Fruit fly (Drosophila melanogaster) whole organism, wandering third instar larva: ENCODE measurements around the gene Trax.

ENCODE experiments used
- Abd-B ChIP-seq: fragments of >200 bp; optimal IDR thresholded peaks from 2 replicates; lab custom pipeline; 2017; ENCODE audit warnings: missing biosample characterization, missing genetic modification characterization
- CG32264 ChIP-seq: fragments of 200-800 bp; sonication (Bioruptor generic); optimal IDR thresholded peaks from 2 replicates; lab custom pipeline; 2016; ENCODE audit warnings: missing biosample characterization, missing genetic modification characterization
- CG9705 ChIP-seq: fragments of 200-800 bp; sonication (Bioruptor generic); optimal IDR thresholded peaks from 2 replicates; lab custom pipeline; 2018; ENCODE audit warnings: missing biosample characterization, mild to moderate bottlenecking, missing genetic modification characterization
- CrebA ChIP-seq: fragments of 200-800 bp; sonication (Bioruptor generic); optimal IDR thresholded peaks from 2 replicates; lab custom pipeline; 2016; ENCODE audit warnings: missing biosample characterization, mild to moderate bottlenecking, missing genetic modification characterization, borderline replicate concordance
- Dfd ChIP-seq: fragments of >200 bp; optimal IDR thresholded peaks from 2 replicates; lab custom pipeline; 2017; ENCODE audit warnings: missing biosample characterization, missing genetic modification characterization
- Dif ChIP-seq: fragments of 200-275, 200-300 bp; sonication (Bioruptor generic); optimal IDR thresholded peaks from 2 replicates; lab custom pipeline; 2018; ENCODE audit warnings: missing biosample characterization, missing genetic modification characterization; ENCODE audit not compliant: partially characterized antibody
- GATAd ChIP-seq: sonication (Bioruptor generic); optimal IDR thresholded peaks from 2 replicates; lab custom pipeline; 2016; ENCODE audit warnings: missing biosample characterization, missing genetic modification characterization
- HLH106 ChIP-seq: fragments of 200-800 bp; optimal IDR thresholded peaks from 3 replicates; lab custom pipeline; 2019; ENCODE audit warnings: missing biosample characterization, mild to moderate bottlenecking, missing genetic modification characterization, moderate library complexity
- Hnf4 ChIP-seq: fragments of 200-800 bp; sonication (Bioruptor generic); optimal IDR thresholded peaks from 2 replicates; lab custom pipeline; 2016; ENCODE audit warnings: missing biosample characterization, mild to moderate bottlenecking, missing genetic modification characterization
- Hr78 ChIP-seq: fragments of >200 bp; optimal IDR thresholded peaks from 2 replicates; lab custom pipeline; 2017; ENCODE audit warnings: missing biosample characterization, missing genetic modification characterization
- Hr83 ChIP-seq: fragments of 200-300 bp; sonication (Bioruptor generic); optimal IDR thresholded peaks from 2 replicates; lab custom pipeline; 2016; ENCODE audit warnings: missing biosample characterization, mild to moderate bottlenecking, missing genetic modification characterization, moderate library complexity; ENCODE audit not compliant: poor library complexity, severe bottlenecking
- Jra ChIP-seq: sonication (Bioruptor generic); optimal IDR thresholded peaks from 2 replicates; lab custom pipeline; 2016; ENCODE audit warnings: missing biosample characterization, missing genetic modification characterization
- Mio ChIP-seq: sonication (Bioruptor generic); optimal IDR thresholded peaks from 2 replicates; lab custom pipeline; 2016; ENCODE audit warnings: missing biosample characterization, missing genetic modification characterization
- Myc ChIP-seq: fragments of >200 bp; optimal IDR thresholded peaks from 2 replicates; lab custom pipeline; 2017
- N ChIP-seq: fragments of >200 bp; optimal IDR thresholded peaks from 2 replicates; lab custom pipeline; 2018; ENCODE audit warnings: missing biosample characterization, missing external identifiers, missing genetic modification characterization
- OdsH ChIP-seq: fragments of 200-800 bp; sonication (Bioruptor generic); optimal IDR thresholded peaks from 2 replicates; lab custom pipeline; 2016; ENCODE audit warnings: missing biosample characterization, mild to moderate bottlenecking, missing genetic modification characterization
- Rel ChIP-seq, 2 experiments: fragments of 200-800 bp; sonication (Bioruptor generic) in 1 of 2; optimal IDR thresholded peaks; 2 replicates in 1 of 2; 3 replicates in 1 of 2; lab custom pipeline; 2016 to 2019; ENCODE audit warnings: mild to moderate bottlenecking in 2 of 2, missing biosample characterization in 2 of 2, missing genetic modification characterization in 2 of 2, moderate library complexity in 1 of 2
- Sp1 ChIP-seq: fragments of 200-800 bp; sonication (Bioruptor generic); optimal IDR thresholded peaks from 3 replicates; lab custom pipeline; 2019; ENCODE audit warnings: missing biosample characterization, mild to moderate bottlenecking, missing genetic modification characterization, moderate library complexity
- Vsx2 ChIP-seq: fragments of 200-300, 225-300 bp; sonication (Bioruptor generic); optimal IDR thresholded peaks from 2 replicates; lab custom pipeline; 2018; ENCODE audit warnings: missing biosample characterization, missing genetic modification characterization; ENCODE audit not compliant: partially characterized antibody
- br ChIP-seq: fragments of 200-800 bp; sonication (Bioruptor generic); optimal IDR thresholded peaks from 2 replicates; lab custom pipeline; 2016; ENCODE audit warnings: missing biosample characterization, missing genetic modification characterization
- brk ChIP-seq: fragments of 200-800 bp; sonication (Bioruptor generic); optimal IDR thresholded peaks from 2 replicates; lab custom pipeline; 2016; ENCODE audit warnings: missing biosample characterization, mild to moderate bottlenecking, missing genetic modification characterization
- dl ChIP-seq, 2 experiments: fragments of 175-275, 200-275 bp in 1 of 2; fragments of 200-275 bp in 1 of 2; sonication (Bioruptor generic); optimal IDR thresholded peaks; lab custom pipeline; 2018; ENCODE audit warnings: mild to moderate bottlenecking in 2 of 2, missing biosample characterization in 2 of 2, missing genetic modification characterization in 2 of 2, moderate library complexity in 2 of 2; ENCODE audit not compliant: partially characterized antibody in 2 of 2, insufficient read depth in 1 of 2
- dmrt93B ChIP-seq: fragments of 200-800 bp; sonication (Bioruptor generic); optimal IDR thresholded peaks from 2 replicates; lab custom pipeline; 2018; ENCODE audit warnings: missing biosample characterization, mild to moderate bottlenecking, missing genetic modification characterization
- dsf ChIP-seq: sonication (Bioruptor generic); optimal IDR thresholded peaks from 2 replicates; lab custom pipeline; 2016; ENCODE audit warnings: missing biosample characterization, missing genetic modification characterization, borderline replicate concordance
- ey ChIP-seq: fragments of 200-800 bp; sonication (Bioruptor generic); optimal IDR thresholded peaks from 2 replicates; lab custom pipeline; 2016; ENCODE audit warnings: missing biosample characterization, missing genetic modification characterization
- foxo ChIP-seq, 2 experiments: fragments of 200-800 bp; sonication (Bioruptor generic); optimal IDR thresholded peaks; 2 replicates in 1 of 2; 3 replicates in 1 of 2; lab custom pipeline; 2016 to 2017; ENCODE audit warnings: missing biosample characterization in 2 of 2, missing genetic modification characterization in 2 of 2
- fru ChIP-seq: fragments of 200-800 bp; sonication (Bioruptor generic); optimal IDR thresholded peaks from 3 replicates; lab custom pipeline; 2016; ENCODE audit warnings: missing biosample characterization, mild to moderate bottlenecking, missing genetic modification characterization
- h ChIP-seq: fragments of 200-800 bp; sonication (Bioruptor generic); optimal IDR thresholded peaks from 3 replicates; lab custom pipeline; 2016; ENCODE audit warnings: missing biosample characterization, mild to moderate bottlenecking, missing genetic modification characterization
- jim ChIP-seq: fragments of 175-275, 200-325 bp; sonication (Bioruptor generic); optimal IDR thresholded peaks from 2 replicates; lab custom pipeline; 2016; ENCODE audit warnings: missing biosample characterization, mild to moderate bottlenecking, missing genetic modification characterization
- lola ChIP-seq: fragments of >200 bp; optimal IDR thresholded peaks from 2 replicates; lab custom pipeline; 2017; ENCODE audit warnings: missing biosample characterization, missing genetic modification characterization
- pan ChIP-seq: fragments of >200 bp; optimal IDR thresholded peaks from 2 replicates; lab custom pipeline; 2017
- psq ChIP-seq: fragments of 200-800 bp; sonication (Bioruptor generic); optimal IDR thresholded peaks from 3 replicates; lab custom pipeline; 2017; ENCODE audit warnings: missing biosample characterization, mild to moderate bottlenecking, missing genetic modification characterization, moderate library complexity
- rgr ChIP-seq: fragments of 200-800 bp; sonication (Bioruptor generic); optimal IDR thresholded peaks from 3 replicates; lab custom pipeline; 2016; ENCODE audit warnings: missing biosample characterization, mild to moderate bottlenecking, missing genetic modification characterization
- sage ChIP-seq: fragments of 200-800 bp; sonication (Bioruptor generic); optimal IDR thresholded peaks from 2 replicates; lab custom pipeline; 2016; ENCODE audit warnings: missing biosample characterization, mild to moderate bottlenecking, missing genetic modification characterization
- sv ChIP-seq: fragments of 200-800 bp; sonication (Bioruptor generic); optimal IDR thresholded peaks from 3 replicates; lab custom pipeline; 2016; ENCODE audit warnings: missing biosample characterization, missing genetic modification characterization
- tai ChIP-seq: sonication (Bioruptor generic); optimal IDR thresholded peaks from 2 replicates; lab custom pipeline; 2016; ENCODE audit warnings: missing biosample characterization, missing genetic modification characterization
- usp ChIP-seq: fragments of >200 bp; optimal IDR thresholded peaks from 2 replicates; lab custom pipeline; 2017; ENCODE audit warnings: missing biosample characterization, missing genetic modification characterization
- woc ChIP-seq: sonication (Bioruptor generic); optimal IDR thresholded peaks from 2 replicates; lab custom pipeline; 2016; ENCODE audit warnings: missing biosample characterization, mild to moderate bottlenecking, missing genetic modification characterization

Trax gene

DNA sequence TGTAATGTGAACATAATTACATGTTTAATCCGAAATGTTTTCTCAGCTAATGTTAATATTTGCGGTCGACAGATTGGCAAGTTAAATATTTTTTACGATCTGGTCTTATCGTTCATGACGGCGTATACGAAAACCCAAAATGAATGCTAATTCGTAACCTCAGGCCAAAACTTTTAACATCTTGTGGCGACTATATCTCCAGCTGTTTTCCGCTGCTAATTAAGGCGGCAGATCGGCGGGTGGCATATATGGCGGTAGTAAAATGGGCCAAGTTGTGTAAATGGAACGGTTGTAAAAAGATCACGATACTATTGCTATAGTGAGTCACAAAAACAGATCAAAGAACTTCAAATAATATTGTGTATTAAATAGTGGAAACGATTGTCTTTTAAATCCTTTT is 44.9 kb downstream of the Trax start:
- TF ChIP-seq Hnf4 (no peak), CG32264 (GFP tag; lab: Kevin White, UChicago) (no peak), Sp1 (no peak), Hr78 (GFP tag; lab: Kevin White, UChicago) (no peak), Hr83 (GFP tag; lab: Kevin White, UChicago) (no peak), psq (GFP tag; lab: Kevin White, UChicago) (no peak), GATAd (GFP tag; lab: Kevin White, UChicago) (no peak), Vsx2 (GFP tag; lab: Kevin White, UChicago) (no peak), lola (GFP tag; lab: Kevin White, UChicago) (no peak)

DNA sequence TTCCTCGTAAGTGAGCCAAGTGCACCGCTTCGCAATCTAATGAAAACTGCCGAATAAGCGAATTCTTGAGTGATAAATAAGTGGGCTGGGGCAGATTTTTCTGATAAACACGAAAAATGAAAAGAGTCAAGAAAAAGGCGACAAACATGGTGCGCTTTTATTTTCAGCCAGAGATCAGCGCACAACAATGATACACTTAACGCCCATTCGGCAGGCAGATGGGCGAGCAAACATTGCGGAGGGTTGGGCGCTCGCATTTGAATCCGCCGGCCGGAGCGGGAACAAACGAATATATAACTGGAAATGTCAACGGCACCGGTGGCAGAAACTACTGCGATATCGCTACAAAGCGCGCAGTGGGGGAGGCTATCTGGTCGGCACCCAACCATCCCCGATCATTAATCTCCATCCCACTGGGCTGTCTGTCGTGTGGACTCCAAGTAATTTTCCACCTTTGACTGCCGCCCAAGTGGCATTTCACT is 45.6 kb downstream of the Trax start, which contains the start of gene CG6125:
TSS of gene CG6125 (minus strand) at position 51 of the 482 bp plus-strand sequence.
- no peak for TF ChIP-seq HLH106 (tag; lab: Kevin White, UChicago)
- TF ChIP-seq usp (GFP tag; lab: Kevin White, UChicago), result no peak
- no peak for TF ChIP-seq sage (GFP tag; lab: Kevin White, UChicago)
- TF ChIP-seq fru (GFP tag; lab: Kevin White, UChicago), result no peak
- TF ChIP-seq Jra, result no peak
- TF ChIP-seq Abd-B (GFP tag; lab: Kevin White, UChicago), result no peak
- no peak for TF ChIP-seq woc
- no peak for TF ChIP-seq CG32264 (GFP tag; lab: Kevin White, UChicago)
- no peak for TF ChIP-seq pan
- TF ChIP-seq Dif (GFP tag; lab: Kevin White, UChicago), result no peak
- TF ChIP-seq Myc (lab: Kevin White, UChicago), result no peak
- TF ChIP-seq br (GFP tag; lab: Kevin White, UChicago), result no peak
- no peak for TF ChIP-seq rgr (GFP tag; lab: Kevin White, UChicago)
- TF ChIP-seq foxo (GFP tag; optimal IDR thresholded peaks at IDR 0.05; lab: Kevin White, UChicago), result no peak
- TF ChIP-seq OdsH, result no peak
- TF ChIP-seq lola (GFP tag; lab: Kevin White, UChicago), result no peak
- no peak for TF ChIP-seq ey (GFP tag; lab: Kevin White, UChicago)
- TF ChIP-seq Vsx2 (GFP tag; lab: Kevin White, UChicago), result no peak
- no peak for TF ChIP-seq dl (GFP tag; optimal IDR thresholded peaks at IDR 0.05; lab: Kevin White, UChicago; ENCODE audit: insufficient read depth in 1 of 2, partially characterized antibody in 2 of 2)
- no peak for TF ChIP-seq Sp1
- TF ChIP-seq, all 38 proteins: peak for 0

DNA sequence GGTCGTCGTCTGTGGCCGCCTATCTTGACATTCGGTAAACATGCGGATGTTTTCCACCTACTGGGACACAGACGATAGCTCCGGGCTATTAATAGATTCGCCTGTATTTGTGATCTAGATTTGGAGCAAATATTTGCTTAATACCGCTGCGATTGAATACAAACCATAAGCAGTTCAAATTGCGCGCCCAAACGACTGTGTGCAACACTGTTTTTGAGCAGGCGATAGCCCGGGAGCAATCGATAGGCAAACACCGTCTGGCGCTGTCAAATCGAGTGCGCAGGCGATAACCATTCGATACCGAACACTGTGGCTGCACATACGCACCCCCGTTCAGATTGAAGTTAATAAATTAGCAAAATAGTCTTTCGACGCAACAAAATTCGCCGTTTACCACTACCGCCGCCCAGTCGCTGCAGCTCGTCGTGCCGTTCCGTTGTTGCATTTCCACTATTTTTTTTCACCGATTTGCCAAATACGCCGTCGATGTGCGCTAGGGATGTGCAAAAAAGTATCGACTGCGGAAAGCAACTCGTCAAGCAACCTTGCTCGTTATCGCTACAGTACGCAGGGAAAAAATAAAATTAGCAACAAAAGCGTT is 46.7 kb downstream of the Trax start, which contains the start of gene Atx2:
TSS of gene Atx2 (plus strand) at position 293 of the 601 bp plus-strand sequence.
- peak; percentile 29 for TF ChIP-seq br (GFP tag; lab: Kevin White, UChicago)
- TF ChIP-seq tai, result no peak
- peak; percentile 17 for TF ChIP-seq dmrt93B (GFP tag; lab: Kevin White, UChicago)
- TF ChIP-seq rgr (GFP tag; lab: Kevin White, UChicago), result peak; percentile 2
- no peak for TF ChIP-seq Dif (GFP tag; lab: Kevin White, UChicago)
- peak in 1 of 2 experiments; percentile 50 for TF ChIP-seq foxo (GFP tag; optimal IDR thresholded peaks at IDR 0.05; lab: Kevin White, UChicago)
- TF ChIP-seq CrebA, result no peak
- peak; percentile 16 for TF ChIP-seq sv (GFP tag; lab: Kevin White, UChicago)
- TF ChIP-seq ey (GFP tag; lab: Kevin White, UChicago), result no peak
- TF ChIP-seq h (GFP tag; lab: Kevin White, UChicago), result peak; percentile 64
- no peak for TF ChIP-seq Mio
- TF ChIP-seq Sp1, result peak; percentile 17
- no peak for TF ChIP-seq Jra
- TF ChIP-seq pan, result no peak
- TF ChIP-seq OdsH, result peak; percentile 35
- peak; percentile 13 for TF ChIP-seq Myc (lab: Kevin White, UChicago)
- TF ChIP-seq Dfd, result no peak
- TF ChIP-seq HLH106 (tag; lab: Kevin White, UChicago), result peak; percentile 14
- TF ChIP-seq psq (GFP tag; lab: Kevin White, UChicago), result peak; percentile 53
- no peak for TF ChIP-seq sage (GFP tag; lab: Kevin White, UChicago)
- TF ChIP-seq Hnf4, result peak; percentile 59
- TF ChIP-seq dl (GFP tag; optimal IDR thresholded peaks at IDR 0.05; lab: Kevin White, UChicago; ENCODE audit: insufficient read depth in 1 of 2, partially characterized antibody in 2 of 2), result no peak
- TF ChIP-seq dsf (GFP tag; lab: Kevin White, UChicago), result no peak
- TF ChIP-seq Vsx2 (GFP tag; lab: Kevin White, UChicago), result no peak
- TF ChIP-seq usp (GFP tag; lab: Kevin White, UChicago), result no peak
- no peak for TF ChIP-seq CG32264 (GFP tag; lab: Kevin White, UChicago)
- TF ChIP-seq Hr78 (GFP tag; lab: Kevin White, UChicago), result no peak
- TF ChIP-seq Rel (GFP tag; optimal IDR thresholded peaks at IDR 0.05; lab: Kevin White, UChicago), result no peak
- TF ChIP-seq Rel (tag; optimal IDR thresholded peaks at IDR 0.05; lab: Kevin White, UChicago), result no peak
- no peak for TF ChIP-seq lola (GFP tag; lab: Kevin White, UChicago)
- TF ChIP-seq Hr83 (GFP tag; lab: Kevin White, UChicago), result peak; percentile 21
- TF ChIP-seq N (GFP tag; lab: Kevin White, UChicago), result no peak
- TF ChIP-seq fru (GFP tag; lab: Kevin White, UChicago), result peak; percentile 41
- TF ChIP-seq GATAd (GFP tag; lab: Kevin White, UChicago), result no peak
- no peak for TF ChIP-seq brk
- no peak for TF ChIP-seq Abd-B (GFP tag; lab: Kevin White, UChicago)
- no peak for TF ChIP-seq jim (GFP tag; lab: Kevin White, UChicago)
- TF ChIP-seq woc, result no peak
- TF ChIP-seq CG9705 (GFP tag; lab: Kevin White, UChicago), result no peak
- TF ChIP-seq, all 38 proteins: peak for 14
